Fruit fly (Drosophila melanogaster) whole organism: Measurements from ENCODE around the gene Spt3.

Experiments used
- pan ChIP-seq: fragments of >200 bp; optimal IDR thresholded peaks from 2 replicates; lab custom pipeline; 2017
- psq ChIP-seq: fragments of >200 bp; optimal IDR thresholded peaks from 2 replicates; lab custom pipeline; 2017

dm6 chr3R:11973826-11974225 is 43.1 kb upstream of the Spt3 start:
- TF ChIP-seq pan (lab: Kevin White, UChicago) (no peak), psq (no peak)
